Worm (Caenorhabditis elegans): Measurements from ENCODE around the gene K05G3.2.

The K05G3.2 gene

ce11 chrX:16529937-16530336 lies 35.2 kb downstream of the K05G3.2 start:
- peak; percentile 95 for TF ChIP-seq blmp-1 (tag; optimal IDR thresholded peaks at IDR 0.05)
- TF ChIP-seq vab-15 (tag; optimal IDR thresholded peaks at IDR 0.05): no peak

DNA sequence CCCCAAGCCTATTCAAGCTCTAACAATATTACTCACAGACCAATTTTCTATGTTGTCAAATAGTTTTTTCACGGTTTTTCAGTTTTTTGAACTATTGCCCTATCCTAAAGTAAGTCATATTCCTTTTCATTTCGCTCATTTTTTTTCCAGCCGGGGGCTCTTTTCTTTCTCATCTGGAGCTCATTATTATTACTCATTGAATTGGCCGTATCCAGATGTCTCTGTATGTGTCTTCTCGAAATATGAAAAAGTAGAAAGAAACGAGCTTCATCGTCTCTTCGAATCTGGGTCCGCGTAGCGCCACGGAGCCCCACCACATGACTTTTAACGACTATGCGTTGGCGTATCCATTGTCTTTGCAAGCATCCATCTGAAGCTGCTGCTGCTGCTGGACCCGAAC lies 35.7 kb downstream of the K05G3.2 start:
- peak; percentile 98 for TF ChIP-seq dsc-1 (tag; optimal IDR thresholded peaks at IDR 0.05)
- peak; percentile 91 for TF ChIP-seq fkh-4 (tag; optimal IDR thresholded peaks at IDR 0.05; ENCODE audit: borderline replicate concordance)
- no peak for TF ChIP-seq lin-14 (GFP tag; optimal IDR thresholded peaks at IDR 0.05)

DNA sequence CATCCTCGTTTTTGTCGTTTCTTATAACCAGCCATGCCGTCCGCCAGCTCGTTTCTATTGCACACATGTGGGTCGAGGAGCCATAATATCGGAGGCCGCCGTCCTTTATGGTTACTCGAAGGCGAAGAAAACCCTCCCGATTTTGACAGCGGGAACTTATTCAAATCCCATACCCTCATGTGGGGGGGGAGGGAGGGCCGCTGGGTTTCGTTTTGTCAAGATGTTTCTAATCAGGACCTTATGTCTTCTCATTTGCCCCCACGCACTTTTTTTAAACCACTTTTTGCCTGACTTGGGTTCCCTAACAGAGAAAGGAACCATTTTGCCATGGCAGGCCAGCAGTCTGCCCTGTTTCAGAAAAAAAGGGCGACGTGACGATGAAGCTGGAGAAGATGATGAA lies 37.8 kb downstream of the K05G3.2 start:
- TF ChIP-seq zip-4 (GFP tag; optimal IDR thresholded peaks at IDR 0.05) (no peak), alr-1 (tag; optimal IDR thresholded peaks at IDR 0.05; ENCODE audit: borderline replicate concordance) (no peak), dsc-1 (tag; optimal IDR thresholded peaks at IDR 0.05) (peak; percentile 81), fkh-4 (tag; optimal IDR thresholded peaks at IDR 0.05; ENCODE audit: borderline replicate concordance) (peak; percentile 74), nhr-47 (tag; optimal IDR thresholded peaks at IDR 0.05) (no peak), swsn-7 (tag; optimal IDR thresholded peaks at IDR 0.05) (no peak), ceh-90 (tag; optimal IDR thresholded peaks at IDR 0.05) (no peak), hlh-4 (tag; optimal IDR thresholded peaks at IDR 0.05) (no peak)

DNA sequence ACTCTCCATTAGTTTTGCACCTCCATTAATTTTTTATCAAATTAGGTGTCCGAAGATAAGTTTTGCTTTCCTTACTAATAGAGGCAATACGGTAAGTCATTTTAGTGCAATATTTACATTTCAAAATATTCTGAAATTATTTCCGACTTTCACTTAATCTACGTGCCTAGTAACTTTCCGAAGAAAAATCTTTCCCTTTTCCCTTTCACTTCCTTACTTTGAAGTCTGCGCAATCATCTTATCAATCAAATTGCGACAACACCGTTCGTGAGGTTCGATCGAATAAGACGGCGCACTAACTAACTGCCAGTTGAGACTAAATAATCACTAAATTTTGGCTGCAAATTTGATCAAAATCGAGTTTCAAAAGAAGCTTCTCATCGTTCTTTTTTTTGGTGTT lies 39.1 kb downstream of the K05G3.2 start:
- TF ChIP-seq blmp-1 (tag; optimal IDR thresholded peaks at IDR 0.05) (peak; percentile 87), elt-2 (tag; optimal IDR thresholded peaks at IDR 0.05) (no peak)

DNA sequence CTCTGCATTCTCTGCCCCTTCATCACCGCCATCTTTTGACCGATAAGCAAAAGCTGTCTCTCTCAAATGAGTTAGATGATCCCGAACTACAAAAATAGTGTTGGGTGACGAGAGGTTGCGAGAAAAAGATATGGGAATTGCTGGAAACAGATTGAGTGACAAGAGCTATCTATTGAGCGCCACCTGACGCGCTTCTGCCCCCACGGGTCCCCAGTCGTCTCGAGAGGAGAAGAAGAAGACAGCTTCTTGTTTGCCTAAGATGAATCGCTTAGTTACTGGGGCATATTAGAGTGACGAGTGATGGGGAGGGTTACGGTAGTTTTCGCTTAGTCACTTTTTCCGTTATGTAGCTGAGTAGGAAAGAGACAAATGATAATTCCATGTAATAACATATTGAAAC lies 39.8 kb downstream of the K05G3.2 start:
- TF ChIP-seq dsc-1 (tag; optimal IDR thresholded peaks at IDR 0.05) (no peak), aha-1 (tag; optimal IDR thresholded peaks at IDR 0.05) (no peak), elt-3 (tag; optimal IDR thresholded peaks at IDR 0.05) (no peak), ceh-63 (GFP tag; optimal IDR thresholded peaks at IDR 0.05) (no peak), pax-3 (tag; optimal IDR thresholded peaks at IDR 0.05) (no peak), mab-9 (GFP tag; IDR thresholded peaks at IDR 0.05) (no peak), nhr-85 (tag) (no peak), sox-4 (tag; optimal IDR thresholded peaks at IDR 0.05) (no peak), ets-5 (GFP tag; IDR thresholded peaks at IDR 0.05) (no peak), lin-14 (GFP tag; optimal IDR thresholded peaks at IDR 0.05) (peak; percentile 74), ceh-88 (GFP tag; IDR thresholded peaks at IDR 0.05) (no peak), tlp-1 (tag; optimal IDR thresholded peaks at IDR 0.05) (no peak), unc-130 (tag; optimal IDR thresholded peaks at IDR 0.05) (peak; percentile 25), nhr-237 (tag; optimal IDR thresholded peaks at IDR 0.05) (no peak), unc-86 (tag; optimal IDR thresholded peaks at IDR 0.05) (no peak), unc-98 (GFP tag; IDR thresholded peaks at IDR 0.05) (no peak), lin-39 (tag; optimal IDR thresholded peaks at IDR 0.05) (peak; percentile 28), grh-1 (GFP tag; IDR thresholded peaks at IDR 0.05) (no peak), fkh-10 (GFP tag; optimal IDR thresholded peaks at IDR 0.05) (no peak), ceh-82 (tag; optimal IDR thresholded peaks at IDR 0.05) (no peak), C34B4.2 (tag; optimal IDR thresholded peaks at IDR 0.05) (no peak), nhr-84 (tag; optimal IDR thresholded peaks at IDR 0.05) (no peak), sup-37 (GFP tag; optimal IDR thresholded peaks at IDR 0.05) (no peak), lsy-2 (tag; optimal IDR thresholded peaks at IDR 0.05) (peak; percentile 44 to 65), efl-1 (optimal IDR thresholded peaks at IDR 0.05) (peak in 1 of 2 experiments; percentile 7), efl-1 (GFP tag; optimal IDR thresholded peaks at IDR 0.05 in 1 of 2) (no peak), nhr-76 (tag; optimal IDR thresholded peaks at IDR 0.05) (no peak), egl-27 (tag; optimal IDR thresholded peaks at IDR 0.05) (no peak), xbp-1 (tag; optimal IDR thresholded peaks at IDR 0.05) (peak; percentile 2), isw-1 (GFP tag; IDR thresholded peaks at IDR 0.05) (no peak), aly-2 (tag; optimal IDR thresholded peaks at IDR 0.05) (no peak), mep-1 (tag; optimal IDR thresholded peaks at IDR 0.05) (no peak), sptf-1 (tag; optimal IDR thresholded peaks at IDR 0.05) (no peak), rnt-1 (tag; optimal IDR thresholded peaks at IDR 0.05) (peak; percentile 77), vab-15 (tag; optimal IDR thresholded peaks at IDR 0.05) (no peak), mef-2 (tag; optimal IDR thresholded peaks at IDR 0.05) (no peak), nhr-47 (tag; optimal IDR thresholded peaks at IDR 0.05) (peak; percentile 13), ztf-4 (tag; optimal IDR thresholded peaks at IDR 0.05) (no peak)
